Worm (Caenorhabditis elegans): Measurements from ENCODE around the gene F25E5.9.

Gene F25E5.9

DNA sequence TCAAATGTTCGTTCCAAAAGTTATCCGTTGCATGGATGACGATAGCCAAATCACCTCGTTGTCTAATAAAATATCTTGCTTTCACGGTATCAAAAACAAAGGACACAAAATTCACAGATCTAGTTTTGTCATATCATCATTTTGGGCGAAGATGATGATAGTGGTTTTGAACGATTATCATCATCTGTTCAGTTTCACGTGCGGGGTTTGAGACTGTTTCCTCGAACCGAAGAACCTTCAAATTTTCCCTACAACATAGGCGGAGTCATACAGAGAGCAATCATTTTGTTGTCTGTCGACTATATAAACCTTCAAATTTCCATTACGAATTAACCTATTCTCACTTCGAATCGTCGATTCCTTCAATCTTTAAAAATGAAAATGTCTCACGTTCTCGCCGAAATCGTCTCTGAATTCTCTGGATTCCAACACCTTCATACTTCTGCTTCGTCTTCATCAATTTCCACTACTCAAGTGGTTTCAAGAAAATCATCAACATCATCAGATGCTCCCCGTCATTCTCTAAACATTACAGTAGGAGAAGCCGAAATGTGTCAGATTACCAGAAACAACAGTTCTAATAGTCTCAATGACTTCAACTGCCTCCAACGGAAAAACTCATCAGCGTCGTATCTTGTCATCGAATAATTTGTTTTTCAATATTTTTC, 24.5 kb downstream of the F25E5.9 start, which contains the start of gene F18E3.11:
Gene F18E3.11 (plus strand): TSS at position 376 of the 668 bp plus-strand sequence.
- TF ChIP-seq drap-1 (GFP tag; optimal IDR thresholded peaks at IDR 0.05) = no peak
- no peak for TF ChIP-seq nhr-237 (tag; optimal IDR thresholded peaks at IDR 0.05)
- TF ChIP-seq bed-3 (GFP tag; optimal IDR thresholded peaks at IDR 0.05) = no peak
- no peak for TF ChIP-seq nhr-12 (tag; optimal IDR thresholded peaks at IDR 0.05)
- no peak for TF ChIP-seq mls-2 (tag; optimal IDR thresholded peaks at IDR 0.05)
- no peak for TF ChIP-seq unc-62 (GFP tag; optimal IDR thresholded peaks at IDR 0.05)
- no peak for TF ChIP-seq hlh-1 (tag; optimal IDR thresholded peaks at IDR 0.05)
- no peak for TF ChIP-seq pha-4 (tag; optimal IDR thresholded peaks at IDR 0.05)
- no peak for TF ChIP-seq lin-13 (tag; optimal IDR thresholded peaks at IDR 0.05)
- no peak for TF ChIP-seq ceh-39 (tag; optimal IDR thresholded peaks at IDR 0.05)
- no peak for TF ChIP-seq M03D4.4 (tag; optimal IDR thresholded peaks at IDR 0.05)
- no peak for TF ChIP-seq mep-1 (tag; optimal IDR thresholded peaks at IDR 0.05)
- no peak for TF ChIP-seq nhr-2 (tag; optimal IDR thresholded peaks at IDR 0.05)
- no peak for TF ChIP-seq unc-120 (tag; optimal IDR thresholded peaks at IDR 0.05; ENCODE audit: poor library complexity, severe bottlenecking)
- no peak for TF ChIP-seq nhr-28 (tag; optimal IDR thresholded peaks at IDR 0.05)
- no peak for TF ChIP-seq elt-3 (tag; optimal IDR thresholded peaks at IDR 0.05)
- TF ChIP-seq lin-32 (GFP tag; optimal IDR thresholded peaks at IDR 0.05) = no peak
- no peak for TF ChIP-seq ceh-83 (GFP tag; optimal IDR thresholded peaks at IDR 0.05)
- no peak for TF ChIP-seq sptf-1 (tag; optimal IDR thresholded peaks at IDR 0.05)
- TF ChIP-seq mab-5 (tag; optimal IDR thresholded peaks at IDR 0.05) = no peak

DNA sequence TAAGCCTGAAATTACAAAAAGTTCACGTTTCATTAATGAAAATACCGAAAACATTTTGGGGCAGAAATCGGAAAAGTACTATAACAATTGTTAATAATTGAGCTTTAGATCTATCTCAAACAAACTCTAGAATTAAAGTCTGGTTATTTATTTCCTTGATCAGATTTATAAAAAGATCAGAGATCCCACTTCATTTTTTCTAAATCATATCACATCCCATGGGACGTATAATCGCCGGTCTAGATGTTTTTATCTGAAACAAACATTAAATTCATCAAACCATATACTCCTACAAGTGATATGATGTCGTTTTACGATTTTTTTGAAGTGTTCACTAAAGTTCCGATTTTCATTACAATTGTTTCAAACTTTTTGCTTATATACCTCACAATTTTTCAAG, 26.0 kb downstream of the F25E5.9 start, which contains the start of gene str-41:
Gene str-41 (plus strand): TSS at position 301 of the 400 bp plus-strand sequence.
- TF ChIP-seq nhr-237 (tag; optimal IDR thresholded peaks at IDR 0.05) (no peak), cnd-1 (tag; optimal IDR thresholded peaks at IDR 0.05) (no peak), ces-1 (GFP tag; optimal IDR thresholded peaks at IDR 0.05) (no peak), mab-5 (tag; optimal IDR thresholded peaks at IDR 0.05) (no peak), nhr-2 (tag; optimal IDR thresholded peaks at IDR 0.05) (no peak), ceh-43 (GFP tag; optimal IDR thresholded peaks at IDR 0.05) (no peak), mls-2 (tag; optimal IDR thresholded peaks at IDR 0.05) (no peak), nhr-12 (tag; optimal IDR thresholded peaks at IDR 0.05) (no peak), lsy-2 (tag; optimal IDR thresholded peaks at IDR 0.05) (no peak), unc-62 (GFP tag; optimal IDR thresholded peaks at IDR 0.05) (no peak), pha-4 (tag; optimal IDR thresholded peaks at IDR 0.05) (no peak), unc-120 (tag; optimal IDR thresholded peaks at IDR 0.05; ENCODE audit: poor library complexity, severe bottlenecking) (no peak), nhr-28 (tag; optimal IDR thresholded peaks at IDR 0.05) (no peak), flh-1 (GFP tag; optimal IDR thresholded peaks at IDR 0.05) (no peak), tbx-8 (GFP tag; optimal IDR thresholded peaks at IDR 0.05) (no peak)

DNA sequence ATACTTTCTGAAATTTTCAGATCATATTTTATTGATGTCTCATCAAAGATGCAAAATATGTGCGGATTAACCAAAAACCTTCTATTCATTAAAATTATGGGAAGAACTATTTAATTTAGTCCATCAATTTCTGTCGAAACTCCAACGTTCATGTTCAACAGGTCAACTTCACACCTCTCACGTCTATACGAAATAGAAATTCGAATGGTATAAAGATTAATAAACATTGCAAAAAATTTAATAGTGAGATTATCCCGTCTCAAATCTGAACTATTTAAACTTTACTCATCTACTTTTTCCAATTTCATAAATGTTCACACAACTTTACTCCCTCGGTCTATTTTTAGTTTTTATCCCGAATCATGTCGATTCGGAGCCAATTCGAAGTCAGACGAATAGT, 28.1 kb downstream of the F25E5.9 start, which contains the start of gene R13D7.2:
Gene R13D7.2 (plus strand): TSS at position 301 of the 400 bp plus-strand sequence.
- no peak for TF ChIP-seq bed-3 (GFP tag; optimal IDR thresholded peaks at IDR 0.05)
- no peak for TF ChIP-seq snpc-4 (tag; optimal IDR thresholded peaks at IDR 0.05)
- TF ChIP-seq M03D4.4 (tag; optimal IDR thresholded peaks at IDR 0.05) = no peak
- TF ChIP-seq elt-3 (tag; optimal IDR thresholded peaks at IDR 0.05) = no peak
- TF ChIP-seq zip-8 (tag; optimal IDR thresholded peaks at IDR 0.05) = no peak
- no peak for TF ChIP-seq lin-32 (GFP tag; optimal IDR thresholded peaks at IDR 0.05)
- no peak for TF ChIP-seq sptf-1 (tag; optimal IDR thresholded peaks at IDR 0.05)
- no peak for TF ChIP-seq elt-1 (tag; optimal IDR thresholded peaks at IDR 0.05; ENCODE audit: borderline replicate concordance, insufficient read depth)
- TF ChIP-seq lsy-2 (tag; optimal IDR thresholded peaks at IDR 0.05) = no peak
- no peak for TF ChIP-seq ztf-11 (tag; optimal IDR thresholded peaks at IDR 0.05)
- no peak for TF ChIP-seq nhr-237 (tag; optimal IDR thresholded peaks at IDR 0.05)
- TF ChIP-seq hlh-1 (tag; optimal IDR thresholded peaks at IDR 0.05) = no peak
- no peak for TF ChIP-seq tbx-8 (GFP tag; optimal IDR thresholded peaks at IDR 0.05)
- TF ChIP-seq unc-62 (GFP tag; optimal IDR thresholded peaks at IDR 0.05) = no peak
- TF ChIP-seq nhr-28 (tag; optimal IDR thresholded peaks at IDR 0.05) = no peak
- no peak for TF ChIP-seq cnd-1 (tag; optimal IDR thresholded peaks at IDR 0.05)
- TF ChIP-seq mep-1 (tag; optimal IDR thresholded peaks at IDR 0.05) = no peak
- TF ChIP-seq unc-39 (tag; optimal IDR thresholded peaks at IDR 0.05) = no peak
- no peak for TF ChIP-seq unc-120 (tag; optimal IDR thresholded peaks at IDR 0.05; ENCODE audit: poor library complexity, severe bottlenecking)
- TF ChIP-seq sem-2 (GFP tag; optimal IDR thresholded peaks at IDR 0.05) = no peak

DNA sequence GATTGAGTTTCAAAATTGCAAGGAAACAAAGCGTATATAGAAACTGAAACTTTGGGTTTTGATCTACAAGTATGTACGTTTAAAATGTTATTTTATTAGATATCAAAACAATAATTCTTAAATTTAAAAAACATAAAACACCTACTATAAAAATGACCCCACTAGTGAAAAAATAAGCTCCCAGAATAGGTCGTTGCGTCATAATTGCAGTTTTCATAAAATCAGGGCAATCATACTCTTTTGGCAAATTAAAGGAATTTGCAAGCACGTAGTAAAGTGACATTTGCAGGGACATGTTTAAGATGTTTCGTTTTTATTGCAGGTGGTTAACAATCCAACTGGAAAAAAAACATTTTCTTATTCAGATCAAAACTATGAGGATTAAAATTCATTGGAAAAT, 29.2 kb downstream of the F25E5.9 start, which contains the start of gene srt-6:
Gene srt-6 (minus strand): TSS at position 295 of the 400 bp plus-strand sequence.
- TF ChIP-seq unc-62 (GFP tag; optimal IDR thresholded peaks at IDR 0.05) (no peak), ces-1 (GFP tag; optimal IDR thresholded peaks at IDR 0.05) (no peak), zip-8 (tag; optimal IDR thresholded peaks at IDR 0.05) (peak; percentile 91)
